Fruit fly (Drosophila melanogaster): ENCODE data around the gene CG7556.

dm6 chrX:19147939-19148641, 31.5 kb downstream of the CG7556 start:
- TF ChIP-seq CG32121 (GFP tag; IDR thresholded peaks at IDR 0.05): no peak
- no peak for TF ChIP-seq CG13204 (GFP tag; optimal IDR thresholded peaks at IDR 0.05)
- TF ChIP-seq fd96Ca (GFP tag; IDR thresholded peaks at IDR 0.05): 0 out of 3 replicates have a peak, but pooled peaks have one; percentile 11
- no peak for TF ChIP-seq Snoo (tag; optimal IDR thresholded peaks at IDR 0.05)
- no peak for TF ChIP-seq gl (tag; optimal IDR thresholded peaks at IDR 0.05)
- TF ChIP-seq CG17806 (tag; optimal IDR thresholded peaks at IDR 0.05): no peak
- no peak for TF ChIP-seq Pif1B (GFP tag; optimal IDR thresholded peaks at IDR 0.05)
- TF ChIP-seq EcR (GFP tag; optimal IDR thresholded peaks at IDR 0.05): no peak
- no peak for TF ChIP-seq D1 (tag; optimal IDR thresholded peaks at IDR 0.05)
- no peak for TF ChIP-seq CG34367 (tag; optimal IDR thresholded peaks at IDR 0.05)
- no peak for TF ChIP-seq CG8159 (tag; optimal IDR thresholded peaks at IDR 0.05)
- TF ChIP-seq CG10348 (GFP tag; IDR thresholded peaks at IDR 0.05): no peak
- no peak for TF ChIP-seq Ets98B (GFP tag; IDR thresholded peaks at IDR 0.05)
